Fruit fly (Drosophila melanogaster) whole organism, embryonic: Measurements from ENCODE around the gene CG10587.

ENCODE experiments used
- CG11398 ChIP-seq: fragments of 200-800 bp; sonication (Bioruptor generic); optimal IDR thresholded peaks from 2 replicates; lab custom pipeline; 2016; ENCODE audit warnings: missing biosample characterization, missing genetic modification characterization
- CG11723 ChIP-seq: fragments of 200-800 bp; sonication (Bioruptor generic); optimal IDR thresholded peaks from 2 replicates; lab custom pipeline; 2017; ENCODE audit warnings: missing biosample characterization, mild to moderate bottlenecking, missing genetic modification characterization
- CG12071 ChIP-seq: fragments of 200-800 bp; sonication (Bioruptor generic); optimal IDR thresholded peaks from 3 replicates; lab custom pipeline; 2018; ENCODE audit warnings: missing biosample characterization, mild to moderate bottlenecking, missing genetic modification characterization
- CG13775 ChIP-seq: fragments of 200-800 bp; sonication (Bioruptor generic); optimal IDR thresholded peaks from 3 replicates; lab custom pipeline; 2017; ENCODE audit warnings: missing biosample characterization, mild to moderate bottlenecking, missing genetic modification characterization
- CG15011 ChIP-seq: fragments of 200-800 bp; sonication (Bioruptor generic); optimal IDR thresholded peaks from 3 replicates; lab custom pipeline; 2018; ENCODE audit warnings: missing biosample characterization, mild to moderate bottlenecking, missing genetic modification characterization
- CG15269 ChIP-seq: fragments of 200-800 bp; sonication (Bioruptor generic); optimal IDR thresholded peaks from 2 replicates; lab custom pipeline; 2018; ENCODE audit warnings: missing biosample characterization, mild to moderate bottlenecking, missing genetic modification characterization, moderate library complexity
- CG1603 ChIP-seq: fragments of 200-800 bp; sonication (Bioruptor generic); optimal IDR thresholded peaks from 2 replicates; lab custom pipeline; 2019; ENCODE audit warnings: missing biosample characterization, mild to moderate bottlenecking, missing genetic modification characterization, moderate library complexity
- CG17186 ChIP-seq: fragments of 200-800 bp; sonication (Bioruptor generic); optimal IDR thresholded peaks from 3 replicates; lab custom pipeline; 2017; ENCODE audit warnings: missing biosample characterization, missing genetic modification reagents, missing genetic modification characterization
- CG18599 ChIP-seq: fragments of 200-800 bp; sonication (Bioruptor generic); optimal IDR thresholded peaks from 3 replicates; lab custom pipeline; 2017; ENCODE audit warnings: missing biosample characterization, missing genetic modification characterization, mild to moderate bottlenecking, moderate library complexity, missing genetic modification reagents
- CG2116 ChIP-seq: fragments of 200-800 bp; sonication (Bioruptor generic); optimal IDR thresholded peaks from 3 replicates; lab custom pipeline; 2018; ENCODE audit warnings: missing biosample characterization, mild to moderate bottlenecking, missing genetic modification characterization
- CG2678 ChIP-seq: fragments of 200-800 bp; sonication (Bioruptor generic); optimal IDR thresholded peaks from 3 replicates; lab custom pipeline; 2019; ENCODE audit warnings: missing biosample characterization, mild to moderate bottlenecking, missing genetic modification characterization, moderate library complexity
- CG32767 ChIP-seq: fragments of 200-800 bp; sonication (Bioruptor generic); IDR thresholded peaks from 2 replicates; pipeline ENCODE4 v1.3.6; 2022; ENCODE audit warnings: missing biosample characterization, missing genetic modification characterization
- CG3838 ChIP-seq: fragments of 200-800 bp; sonication (Bioruptor generic); optimal IDR thresholded peaks from 3 replicates; lab custom pipeline; 2016; ENCODE audit warnings: missing biosample characterization, missing genetic modification characterization
- CG4360 ChIP-seq: fragments of 200-800 bp; sonication (Bioruptor generic); IDR thresholded peaks from 2 replicates; pipeline ENCODE4 v1.3.6; 2022; ENCODE audit warnings: missing biosample characterization, missing genetic modification characterization
- CG4707 ChIP-seq: fragments of 200-800 bp; sonication (Bioruptor generic); optimal IDR thresholded peaks from 2 replicates; lab custom pipeline; 2018; ENCODE audit warnings: missing biosample characterization, mild to moderate bottlenecking, missing genetic modification characterization, moderate library complexity
- CG6254 ChIP-seq: fragments of 200-800 bp; sonication (Bioruptor generic); optimal IDR thresholded peaks from 3 replicates; lab custom pipeline; 2017; ENCODE audit warnings: mild to moderate bottlenecking, missing biosample characterization, missing genetic modification reagents, missing genetic modification characterization
- CG7556 ChIP-seq: fragments of 200-800 bp; sonication (Bioruptor generic); optimal IDR thresholded peaks from 2 replicates; lab custom pipeline; 2017; ENCODE audit warnings: missing biosample characterization, mild to moderate bottlenecking, missing genetic modification characterization
- CG8765 ChIP-seq: fragments of 200-800 bp; sonication (Bioruptor generic); IDR thresholded peaks from 2 replicates; pipeline ENCODE4 v1.3.6; 2022; ENCODE audit warnings: missing biosample characterization, missing genetic modification characterization
- CG9437 ChIP-seq: fragments of 200-800 bp; sonication (Bioruptor generic); optimal IDR thresholded peaks from 2 replicates; lab custom pipeline; 2018; ENCODE audit warnings: missing biosample characterization, mild to moderate bottlenecking, missing genetic modification characterization
- CkIIα-i1 ChIP-seq: fragments of 200-800 bp; sonication (Bioruptor generic); IDR thresholded peaks from 2 replicates; pipeline ENCODE4 v1.3.6; 2022; ENCODE audit warnings: missing biosample characterization, missing genetic modification characterization
- Dip3 ChIP-seq: fragments of 200-800 bp; sonication (Bioruptor generic); optimal IDR thresholded peaks from 3 replicates; lab custom pipeline; 2016; ENCODE audit warnings: missing biosample characterization, missing genetic modification characterization
- Gug ChIP-seq: fragments of 200-800 bp; sonication (Bioruptor generic); IDR thresholded peaks from 4 replicates; pipeline ENCODE4 v1.3.6; 2022; ENCODE audit warnings: missing biosample characterization, missing genetic modification characterization
- HHEX ChIP-seq: fragments of 200-800 bp; sonication (Bioruptor generic); optimal IDR thresholded peaks from 3 replicates; lab custom pipeline; 2017; ENCODE audit warnings: missing biosample characterization, mild to moderate bottlenecking, missing genetic modification characterization, missing genetic modification reagents
- HLHmδ ChIP-seq: fragments of 200-800 bp; sonication (Bioruptor generic); optimal IDR thresholded peaks from 2 replicates; lab custom pipeline; 2018; ENCODE audit warnings: missing biosample characterization, mild to moderate bottlenecking, missing genetic modification characterization, moderate library complexity
- Jarid2 ChIP-seq: fragments of 200-800 bp; sonication (Bioruptor generic); optimal IDR thresholded peaks from 3 replicates; lab custom pipeline; 2017; ENCODE audit warnings: mild to moderate bottlenecking, missing biosample characterization, missing genetic modification reagents, missing genetic modification characterization
- Lpt ChIP-seq: fragments of >200 bp; optimal IDR thresholded peaks from 2 replicates; lab custom pipeline; 2018; ENCODE audit warnings: missing biosample characterization, missing genetic modification characterization
- Ptx1 ChIP-seq: fragments of 200-800 bp; sonication (Bioruptor generic); IDR thresholded peaks from 2 replicates; pipeline ENCODE4 v1.3.6; 2022; ENCODE audit warnings: missing biosample characterization, missing genetic modification characterization
- Side ChIP-seq: fragments of 200-800 bp; sonication (Bioruptor generic); optimal IDR thresholded peaks from 2 replicates; lab custom pipeline; 2016; ENCODE audit warnings: missing biosample characterization, missing genetic modification characterization
- Sin3A ChIP-seq: fragments of >200 bp; optimal IDR thresholded peaks from 2 replicates; lab custom pipeline; 2018
- aop ChIP-seq: fragments of 200-800 bp; sonication (Bioruptor generic); IDR thresholded peaks from 2 replicates; pipeline ENCODE4 v1.3.6; 2022; ENCODE audit warnings: missing biosample characterization, missing genetic modification characterization
- bcd ChIP-seq: fragments of 200-800 bp; sonication (Bioruptor generic); optimal IDR thresholded peaks from 2 replicates; lab custom pipeline; 2017; ENCODE audit warnings: missing biosample characterization, mild to moderate bottlenecking, missing genetic modification characterization
- chif ChIP-seq, 2 experiments: fragments of 200-800 bp; sonication (Bioruptor generic); optimal IDR thresholded peaks; 3 replicates each; lab custom pipeline; 2016; ENCODE audit warnings: missing biosample characterization in 2 of 2, missing genetic modification characterization in 2 of 2
- chn ChIP-seq: fragments of 200-800 bp; sonication (Bioruptor generic); optimal IDR thresholded peaks from 2 replicates; lab custom pipeline; 2016; ENCODE audit warnings: missing biosample characterization, missing genetic modification characterization
- cwo ChIP-seq: fragments of 200-800 bp; sonication (Bioruptor generic); optimal IDR thresholded peaks from 3 replicates; lab custom pipeline; 2017; ENCODE audit warnings: missing biosample characterization, missing genetic modification characterization, mild to moderate bottlenecking, moderate library complexity, missing genetic modification reagents
- dpn ChIP-seq, 2 experiments: fragments of 200-800 bp; sonication (Bioruptor generic); optimal IDR thresholded peaks; 3 replicates each; lab custom pipeline; 2016; ENCODE audit warnings: missing biosample characterization in 2 of 2, missing genetic modification characterization in 2 of 2
- gsb-n ChIP-seq: fragments of 200-800 bp; sonication (Bioruptor generic); optimal IDR thresholded peaks from 3 replicates; lab custom pipeline; 2018; ENCODE audit warnings: missing biosample characterization, mild to moderate bottlenecking, missing genetic modification characterization
- jing ChIP-seq: fragments of 200-800 bp; sonication (Bioruptor generic); optimal IDR thresholded peaks from 2 replicates; lab custom pipeline; 2018; ENCODE audit warnings: missing biosample characterization, mild to moderate bottlenecking, missing genetic modification characterization
- kah ChIP-seq: fragments of 200-800 bp; sonication (Bioruptor generic); optimal IDR thresholded peaks from 2 replicates; lab custom pipeline; 2018; ENCODE audit warnings: missing biosample characterization, mild to moderate bottlenecking, missing genetic modification characterization
- kni ChIP-seq: fragments of 200-800 bp; sonication (Bioruptor generic); optimal IDR thresholded peaks from 3 replicates; lab custom pipeline; 2017; ENCODE audit warnings: mild to moderate bottlenecking, missing biosample characterization, missing genetic modification reagents, missing genetic modification characterization
- lola ChIP-seq, 3 experiments: fragments of >200 bp in 2 of 3; fragments of 200-800 bp in 1 of 3; sonication (Bioruptor generic) in 1 of 3; optimal IDR thresholded peaks; 2 replicates each; lab custom pipeline; 2017 to 2019; ENCODE audit warnings: missing biosample characterization in 3 of 3, missing genetic modification characterization in 3 of 3, mild to moderate bottlenecking in 1 of 3, moderate library complexity in 1 of 3
- nerfin-2 ChIP-seq: fragments of 200-800 bp; sonication (Bioruptor generic); IDR thresholded peaks from 2 replicates; pipeline ENCODE4 v1.3.6; 2022; ENCODE audit warnings: missing biosample characterization, missing genetic modification characterization; ENCODE audit not compliant: partially characterized antibody
- odd ChIP-seq: fragments of 200-800 bp; sonication (Bioruptor generic); optimal IDR thresholded peaks from 2 replicates; lab custom pipeline; 2017; ENCODE audit warnings: missing biosample characterization, mild to moderate bottlenecking, missing genetic modification characterization
- org-1 ChIP-seq: fragments of 200-800 bp; sonication (Bioruptor generic); optimal IDR thresholded peaks from 2 replicates; lab custom pipeline; 2017; ENCODE audit warnings: missing biosample characterization, missing genetic modification characterization
- row ChIP-seq: fragments of 200-800 bp; sonication (Bioruptor generic); IDR thresholded peaks from 3 replicates; pipeline ENCODE4 v1.3.6; 2022; ENCODE audit warnings: missing biosample characterization, missing genetic modification characterization
- run ChIP-seq: fragments of 200-800 bp; sonication (Bioruptor generic); optimal IDR thresholded peaks from 3 replicates; lab custom pipeline; 2018; ENCODE audit warnings: missing biosample characterization, mild to moderate bottlenecking, missing genetic modification characterization
- slp2 ChIP-seq: fragments of 200-800 bp; sonication (Bioruptor generic); optimal IDR thresholded peaks from 2 replicates; lab custom pipeline; 2016; ENCODE audit warnings: missing biosample characterization, missing genetic modification characterization
- ssp ChIP-seq: fragments of 200-800 bp; sonication (Bioruptor generic); IDR thresholded peaks from 2 replicates; pipeline ENCODE4 v1.3.6; 2022; ENCODE audit warnings: missing biosample characterization, missing genetic modification characterization
- tin ChIP-seq: fragments of 200-800 bp; sonication (Bioruptor generic); optimal IDR thresholded peaks from 3 replicates; lab custom pipeline; 2016; ENCODE audit warnings: missing biosample characterization, missing genetic modification characterization
- ttk ChIP-seq: fragments of 200-800 bp; sonication (Bioruptor generic); IDR thresholded peaks from 2 replicates; pipeline ENCODE4 v2.1.2; 2022; ENCODE audit warnings: missing biosample characterization, missing genetic modification characterization
- unc-4 ChIP-seq: fragments of 200-800 bp; sonication (Bioruptor generic); IDR thresholded peaks from 2 replicates; pipeline ENCODE4 v1.3.6; 2022; ENCODE audit warnings: missing biosample characterization, missing genetic modification characterization; ENCODE audit not compliant: partially characterized antibody
- zen ChIP-seq: fragments of 200-800 bp; sonication (Bioruptor generic); optimal IDR thresholded peaks from 3 replicates; lab custom pipeline; 2018; ENCODE audit warnings: missing biosample characterization, mild to moderate bottlenecking, missing genetic modification characterization, moderate library complexity

The CG10587 gene

dm6 chr3L:20950136-20950499 lies 12.2 kb downstream of the CG10587 start (continued):
- no peak for TF ChIP-seq CG8765 (GFP tag; lab: Robert Waterston, UW)
- TF ChIP-seq CG11723 (GFP tag; lab: Kevin White, UChicago): peak; percentile 36
- TF ChIP-seq jing: peak; percentile 16
- peak; percentile 31 for TF ChIP-seq kah (GFP tag; lab: Kevin White, UChicago)
- TF ChIP-seq org-1 (GFP tag; lab: Kevin White, UChicago): peak; percentile 49
- peak in 1 of 3 experiments; percentile 81 for TF ChIP-seq lola (GFP tag; optimal IDR thresholded peaks at IDR 0.05; lab: Kevin White, UChicago)
- TF ChIP-seq CG4360 (GFP tag; lab: Robert Waterston, UW): no peak
- TF ChIP-seq Gug (GFP tag; lab: Robert Waterston, UW): peak; percentile 47; the same call in 2 of the 4 replicates
- peak; percentile 29 for TF ChIP-seq CG1603
- no peak for TF ChIP-seq kni
- TF ChIP-seq zen (tag; lab: Kevin White, UChicago): peak; percentile 21
- TF ChIP-seq run (tag; lab: Kevin White, UChicago): peak; percentile 43
- TF ChIP-seq gsb-n: peak; percentile 80
- TF ChIP-seq Ptx1 (GFP tag; lab: Robert Waterston, UW): peak; percentile 56; the same call in 1 of the 2 replicates
- no peak for TF ChIP-seq aop (GFP tag; lab: Robert Waterston, UW)
- no peak for TF ChIP-seq CG17186 (GFP tag; lab: Kevin White, UChicago)
- no peak for TF ChIP-seq unc-4 (GFP tag; lab: Robert Waterston, UW)
- TF ChIP-seq dpn (GFP tag; optimal IDR thresholded peaks at IDR 0.05; lab: Kevin White, UChicago): peak; percentile 18 to 59
- peak; percentile 63 for TF ChIP-seq bcd (GFP tag; lab: Kevin White, UChicago)
- TF ChIP-seq ttk: peak; percentile 64
- TF ChIP-seq row: peak; percentile 70
- no peak for TF ChIP-seq odd (GFP tag; lab: Kevin White, UChicago)
- no peak for TF ChIP-seq Sin3A (lab: Kevin White, UChicago)
- TF ChIP-seq chn (GFP tag; lab: Kevin White, UChicago): peak; percentile 2
- no peak for TF ChIP-seq HLHmδ (GFP tag; lab: Kevin White, UChicago)
- TF ChIP-seq CG15011 (GFP tag; lab: Kevin White, UChicago): peak; percentile 30
- peak; percentile 44 for TF ChIP-seq ssp (GFP tag; lab: Robert Waterston, UW)
- TF ChIP-seq chif (GFP tag; optimal IDR thresholded peaks at IDR 0.05; lab: Kevin White, UChicago): peak; percentile 45 to 53
- TF ChIP-seq CG6254 (GFP tag; lab: Kevin White, UChicago): peak; percentile 77
- TF ChIP-seq CG2116 (GFP tag; lab: Kevin White, UChicago): no peak
- TF ChIP-seq CG12071: no peak
- TF ChIP-seq Lpt (GFP tag; lab: Kevin White, UChicago): no peak
- TF ChIP-seq CG18599 (GFP tag; lab: Kevin White, UChicago): peak; percentile 27
- TF ChIP-seq tin (GFP tag; lab: Kevin White, UChicago): peak; percentile 61
- peak; percentile 79 for TF ChIP-seq CG2678
- TF ChIP-seq Dip3 (GFP tag; lab: Kevin White, UChicago): no peak
- TF ChIP-seq CG11398 (GFP tag; lab: Kevin White, UChicago): no peak
- peak; percentile 13 for TF ChIP-seq HHEX (GFP tag; lab: Kevin White, UChicago)
- peak; percentile 50 for TF ChIP-seq CG13775 (GFP tag; lab: Kevin White, UChicago)
- TF ChIP-seq CG9437 (GFP tag; lab: Kevin White, UChicago): peak; percentile 57
- no peak for TF ChIP-seq CkIIα-i1 (GFP tag; lab: Robert Waterston, UW)
- peak; percentile 0 for TF ChIP-seq CG4707
- TF ChIP-seq Side: no peak
- TF ChIP-seq CG3838 (GFP tag; lab: Kevin White, UChicago): no peak
- no peak for TF ChIP-seq Jarid2
- TF ChIP-seq nerfin-2 (GFP tag; lab: Robert Waterston, UW): no peak
- no peak; the same call in 1 of the 2 replicates for TF ChIP-seq CG32767 (GFP tag; lab: Robert Waterston, UW)
- TF ChIP-seq cwo (GFP tag; lab: Kevin White, UChicago): peak; percentile 30
- peak; percentile 59 for TF ChIP-seq CG7556 (GFP tag; lab: Kevin White, UChicago)
- TF ChIP-seq slp2: peak; percentile 61
- TF ChIP-seq CG15269: peak; percentile 37
